Fruit fly (Drosophila melanogaster) whole organism, embryonic: ENCODE data around the gene sima.

ENCODE experiments used
- Bteb2 ChIP-seq: fragments of 200-800 bp; sonication (Bioruptor generic); optimal IDR thresholded peaks from 2 replicates; lab custom pipeline; 2016; ENCODE audit warnings: missing biosample characterization, missing genetic modification characterization
- CG10267 ChIP-seq: fragments of 200-800 bp; sonication (Bioruptor generic); optimal IDR thresholded peaks from 2 replicates; lab custom pipeline; 2018; ENCODE audit warnings: missing biosample characterization, mild to moderate bottlenecking, missing genetic modification characterization, moderate library complexity
- CG10321 ChIP-seq: fragments of 200-800 bp; sonication (Bioruptor generic); IDR thresholded peaks from 2 replicates; pipeline ENCODE4 v1.3.6; 2022; ENCODE audit warnings: missing biosample characterization, missing genetic modification characterization
- CG10979 ChIP-seq: fragments of 200-800 bp; sonication (Bioruptor generic); optimal IDR thresholded peaks from 2 replicates; lab custom pipeline; 2018; ENCODE audit warnings: missing biosample characterization, mild to moderate bottlenecking, missing genetic modification characterization, moderate library complexity
- CG11093 ChIP-seq: fragments of 200-800 bp; sonication (Bioruptor generic); IDR thresholded peaks from 3 replicates; pipeline ENCODE4 v1.3.6; 2022; ENCODE audit warnings: missing biosample characterization, missing genetic modification characterization
- CG14441 ChIP-seq: fragments of 200-800 bp; sonication (Bioruptor generic); IDR thresholded peaks from 2 replicates; pipeline ENCODE4 v1.3.6; 2022; ENCODE audit warnings: missing biosample characterization, missing genetic modification characterization
- CG15269 ChIP-seq: fragments of 200-800 bp; sonication (Bioruptor generic); optimal IDR thresholded peaks from 2 replicates; lab custom pipeline; 2018; ENCODE audit warnings: missing biosample characterization, mild to moderate bottlenecking, missing genetic modification characterization, moderate library complexity
- CG1603 ChIP-seq: fragments of 200-800 bp; sonication (Bioruptor generic); optimal IDR thresholded peaks from 2 replicates; lab custom pipeline; 2019; ENCODE audit warnings: missing biosample characterization, mild to moderate bottlenecking, missing genetic modification characterization, moderate library complexity
- CG17186 ChIP-seq: fragments of 200-800 bp; sonication (Bioruptor generic); optimal IDR thresholded peaks from 3 replicates; lab custom pipeline; 2017; ENCODE audit warnings: missing biosample characterization, missing genetic modification reagents, missing genetic modification characterization
- CG17359 ChIP-seq: fragments of 200-800 bp; sonication (Bioruptor generic); optimal IDR thresholded peaks from 3 replicates; lab custom pipeline; 2018; ENCODE audit warnings: missing biosample characterization, mild to moderate bottlenecking, missing genetic modification characterization, moderate library complexity
- CG42726 ChIP-seq: fragments of 200-800 bp; sonication (Bioruptor generic); IDR thresholded peaks from 2 replicates; pipeline ENCODE4 v1.3.6; 2022; ENCODE audit warnings: missing biosample characterization, missing genetic modification characterization; ENCODE audit not compliant: partially characterized antibody
- CG4707 ChIP-seq: fragments of 200-800 bp; sonication (Bioruptor generic); optimal IDR thresholded peaks from 2 replicates; lab custom pipeline; 2018; ENCODE audit warnings: missing biosample characterization, mild to moderate bottlenecking, missing genetic modification characterization, moderate library complexity
- CG5953 ChIP-seq: fragments of 200-800 bp; sonication (Bioruptor generic); IDR thresholded peaks from 2 replicates; pipeline ENCODE4 v1.3.6; 2022; ENCODE audit warnings: missing biosample characterization, missing genetic modification characterization
- CG6175 ChIP-seq: fragments of 200-800 bp; sonication (Bioruptor generic); IDR thresholded peaks from 3 replicates; pipeline ENCODE4 v1.3.6; 2022; ENCODE audit warnings: missing biosample characterization, missing genetic modification characterization
- CG7963 ChIP-seq: fragments of 200-800 bp; sonication (Bioruptor generic); IDR thresholded peaks from 3 replicates; pipeline ENCODE4 v1.3.6; 2022; ENCODE audit warnings: missing biosample characterization, missing genetic modification characterization; ENCODE audit not compliant: partially characterized antibody
- CTCF ChIP-seq: fragments of 200-800 bp; sonication (Bioruptor generic); optimal IDR thresholded peaks from 2 replicates; lab custom pipeline; 2017; ENCODE audit warnings: missing biosample characterization, mild to moderate bottlenecking, missing genetic modification characterization, moderate library complexity
- CoRest ChIP-seq: fragments of 200-800 bp; sonication (Bioruptor generic); optimal IDR thresholded peaks from 3 replicates; lab custom pipeline; 2018; ENCODE audit warnings: missing biosample characterization, mild to moderate bottlenecking, missing genetic modification characterization, moderate library complexity
- D19A ChIP-seq: fragments of 200-800 bp; optimal IDR thresholded peaks from 3 replicates; lab custom pipeline; 2019; ENCODE audit warnings: missing biosample characterization, mild to moderate bottlenecking, missing genetic modification characterization, moderate library complexity
- Deaf1 ChIP-seq: fragments of 200-800 bp; optimal IDR thresholded peaks from 3 replicates; lab custom pipeline; 2019; ENCODE audit warnings: missing biosample characterization, mild to moderate bottlenecking, missing genetic modification characterization, moderate library complexity
- Doc3 ChIP-seq: fragments of 200-800 bp; sonication (Bioruptor generic); IDR thresholded peaks from 3 replicates; pipeline ENCODE4 v1.3.6; 2022; ENCODE audit warnings: missing biosample characterization, missing genetic modification characterization; ENCODE audit not compliant: partially characterized antibody
- HLH4C ChIP-seq: fragments of 200-800 bp; sonication (Bioruptor generic); IDR thresholded peaks from 3 replicates; pipeline ENCODE4 v1.3.6; 2022; ENCODE audit warnings: missing biosample characterization, missing genetic modification characterization; ENCODE audit not compliant: partially characterized antibody
- HLH54F ChIP-seq: fragments of 200-800 bp; sonication (Bioruptor generic); optimal IDR thresholded peaks from 3 replicates; lab custom pipeline; 2016; ENCODE audit warnings: missing biosample characterization, missing genetic modification characterization
- Hand ChIP-seq: fragments of 200-800 bp; sonication (Bioruptor generic); optimal IDR thresholded peaks from 2 replicates; lab custom pipeline; 2017; ENCODE audit warnings: mild to moderate bottlenecking, missing biosample characterization, missing genetic modification reagents, missing genetic modification characterization
- Kr ChIP-seq: fragments of 200-800 bp; sonication (Bioruptor generic); optimal IDR thresholded peaks from 2 replicates; lab custom pipeline; 2017; ENCODE audit warnings: missing biosample characterization, mild to moderate bottlenecking, missing genetic modification characterization
- MESR4 ChIP-seq: fragments of 200-800 bp; sonication (Bioruptor generic); optimal IDR thresholded peaks from 2 replicates; lab custom pipeline; 2018; ENCODE audit warnings: missing biosample characterization, mild to moderate bottlenecking, missing genetic modification characterization, moderate library complexity
- Mrtf ChIP-seq: fragments of 200-800 bp; sonication (Bioruptor generic); IDR thresholded peaks from 3 replicates; pipeline ENCODE4 v1.3.6; 2022; ENCODE audit warnings: missing biosample characterization, missing genetic modification characterization
- Optix ChIP-seq: fragments of 200-800 bp; sonication (Bioruptor generic); IDR thresholded peaks from 3 replicates; pipeline ENCODE4 v1.3.6; 2022; ENCODE audit warnings: missing biosample characterization, missing genetic modification characterization
- Scr ChIP-seq: fragments of 200-800 bp; sonication (Bioruptor generic); IDR thresholded peaks from 2 replicates; pipeline ENCODE4 v1.3.6; 2022; ENCODE audit warnings: missing biosample characterization, missing genetic modification characterization; ENCODE audit not compliant: partially characterized antibody
- Sin3A ChIP-seq: fragments of >200 bp; optimal IDR thresholded peaks from 2 replicates; lab custom pipeline; 2018
- Stat92E ChIP-seq, 3 experiments: fragments of >200 bp in 2 of 3; fragments of 200-800 bp in 1 of 3; sonication (Bioruptor generic) in 1 of 3; optimal IDR thresholded peaks; 2 replicates each; lab custom pipeline; 2017 to 2019; ENCODE audit warnings: missing biosample characterization in 3 of 3, missing genetic modification characterization in 3 of 3, mild to moderate bottlenecking in 1 of 3, moderate library complexity in 1 of 3
- aop ChIP-seq: fragments of 200-800 bp; sonication (Bioruptor generic); IDR thresholded peaks from 2 replicates; pipeline ENCODE4 v1.3.6; 2022; ENCODE audit warnings: missing biosample characterization, missing genetic modification characterization
- bbx ChIP-seq: fragments of 200-800 bp; sonication (Bioruptor generic); IDR thresholded peaks from 2 replicates; pipeline ENCODE4 v1.3.6; 2022; ENCODE audit warnings: missing biosample characterization, missing genetic modification characterization; ENCODE audit not compliant: partially characterized antibody
- bowl ChIP-seq: fragments of 200-800 bp; sonication (Bioruptor generic); IDR thresholded peaks from 2 replicates; pipeline ENCODE4 v1.3.6; 2022; ENCODE audit warnings: missing biosample characterization, missing genetic modification characterization
- crp ChIP-seq, 2 experiments: fragments of 200-800 bp; sonication (Bioruptor generic); optimal IDR thresholded peaks; 2 replicates in 1 of 2; 3 replicates in 1 of 2; lab custom pipeline; 2017; ENCODE audit warnings: missing biosample characterization in 2 of 2, missing genetic modification characterization in 2 of 2, mild to moderate bottlenecking in 1 of 2, moderate library complexity in 1 of 2
- dm ChIP-seq: fragments of 200-800 bp; sonication (Bioruptor generic); optimal IDR thresholded peaks from 3 replicates; lab custom pipeline; 2016; ENCODE audit warnings: missing biosample characterization, missing genetic modification characterization
- dpn ChIP-seq, 2 experiments: fragments of 200-800 bp; sonication (Bioruptor generic); optimal IDR thresholded peaks; 3 replicates each; lab custom pipeline; 2016; ENCODE audit warnings: missing biosample characterization in 2 of 2, missing genetic modification characterization in 2 of 2
- dysf ChIP-seq: fragments of 200-800 bp; sonication (Bioruptor generic); IDR thresholded peaks from 3 replicates; pipeline ENCODE4 v1.3.6; 2022; ENCODE audit warnings: missing biosample characterization, missing genetic modification characterization
- eve ChIP-seq, 2 experiments: fragments of >200 bp; optimal IDR thresholded peaks; 2 replicates each; lab custom pipeline; 2017; ENCODE audit warnings: missing biosample characterization in 2 of 2, missing genetic modification characterization in 2 of 2
- gcm ChIP-seq: fragments of 200-800 bp; sonication (Bioruptor generic); optimal IDR thresholded peaks from 2 replicates; lab custom pipeline; 2019; ENCODE audit warnings: missing biosample characterization, mild to moderate bottlenecking, missing genetic modification characterization, moderate library complexity
- her ChIP-seq: fragments of 200-800 bp; sonication (Bioruptor generic); optimal IDR thresholded peaks from 2 replicates; lab custom pipeline; 2016; ENCODE audit warnings: missing biosample characterization, missing genetic modification characterization
- ind ChIP-seq: fragments of 200-800 bp; sonication (Bioruptor generic); optimal IDR thresholded peaks from 3 replicates; lab custom pipeline; 2016; ENCODE audit warnings: missing biosample characterization, missing genetic modification characterization
- jing ChIP-seq: fragments of 200-800 bp; sonication (Bioruptor generic); optimal IDR thresholded peaks from 2 replicates; lab custom pipeline; 2018; ENCODE audit warnings: missing biosample characterization, mild to moderate bottlenecking, missing genetic modification characterization
- lbe ChIP-seq: fragments of 200-800 bp; sonication (Bioruptor generic); optimal IDR thresholded peaks from 2 replicates; lab custom pipeline; 2016; ENCODE audit warnings: missing biosample characterization, mild to moderate bottlenecking, missing genetic modification characterization
- lilli ChIP-seq: fragments of 200-800 bp; sonication (Bioruptor generic); optimal IDR thresholded peaks from 3 replicates; lab custom pipeline; 2016; ENCODE audit warnings: missing biosample characterization, missing genetic modification characterization
- nerfin-1 ChIP-seq: fragments of 200-800 bp; sonication (Bioruptor generic); optimal IDR thresholded peaks from 3 replicates; lab custom pipeline; 2019; ENCODE audit warnings: missing biosample characterization, mild to moderate bottlenecking, missing genetic modification characterization, moderate library complexity
- pb ChIP-seq: fragments of 200-800 bp; sonication (Bioruptor generic); optimal IDR thresholded peaks from 3 replicates; lab custom pipeline; 2016; ENCODE audit warnings: missing biosample characterization, missing genetic modification characterization
- scrt ChIP-seq: fragments of 200-800 bp; sonication (Bioruptor generic); optimal IDR thresholded peaks from 2 replicates; lab custom pipeline; 2018; ENCODE audit warnings: missing biosample characterization, mild to moderate bottlenecking, missing genetic modification characterization, moderate library complexity
- sens ChIP-seq: fragments of 200-800 bp; sonication (Bioruptor generic); peaks from one replicate; lab custom pipeline; 2016; ENCODE audit warnings: missing biosample characterization, missing genetic modification characterization
- sqz ChIP-seq: fragments of 200-800 bp; sonication (Bioruptor generic); optimal IDR thresholded peaks from 3 replicates; lab custom pipeline; 2018; ENCODE audit warnings: missing biosample characterization, mild to moderate bottlenecking, missing genetic modification characterization
- unc-4 ChIP-seq: fragments of 200-800 bp; sonication (Bioruptor generic); IDR thresholded peaks from 2 replicates; pipeline ENCODE4 v1.3.6; 2022; ENCODE audit warnings: missing biosample characterization, missing genetic modification characterization; ENCODE audit not compliant: partially characterized antibody

Gene sima

DNA sequence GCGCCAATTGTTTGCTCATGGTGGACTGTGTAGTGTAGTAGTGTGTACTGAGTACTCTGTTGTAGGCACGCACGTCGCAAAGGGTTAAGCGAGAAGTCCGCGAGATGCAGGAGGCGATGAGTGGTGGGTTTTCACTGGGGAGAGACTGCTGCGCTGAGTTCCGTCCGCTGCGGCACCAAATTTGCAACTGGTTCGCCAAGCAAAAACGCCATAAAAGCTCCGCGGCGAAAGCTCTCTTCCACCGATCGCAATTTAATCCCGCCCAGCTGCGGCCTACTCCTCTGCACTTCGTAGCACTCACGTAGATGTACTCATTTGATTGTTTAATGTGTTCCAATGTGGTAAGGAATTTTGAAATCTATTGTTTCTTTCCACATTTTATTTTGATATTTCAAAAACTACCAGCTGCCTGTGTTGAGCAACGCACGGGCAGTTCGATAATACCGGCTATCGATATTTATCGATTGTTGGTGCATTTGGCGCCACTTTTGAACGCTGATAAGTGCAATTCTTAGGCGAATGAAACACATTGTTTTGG lies 43.1 kb upstream of the sima start, which contains the start of gene CG7920 (continued):
- no peak for TF ChIP-seq CG5953 (GFP tag; lab: Robert Waterston, UW)
- TF ChIP-seq Bteb2 (GFP tag; lab: Kevin White, UChicago): peak; percentile 29
- peak; percentile 55 for TF ChIP-seq lbe (GFP tag; lab: Kevin White, UChicago)
- TF ChIP-seq lilli (GFP tag; lab: Kevin White, UChicago): peak; percentile 22
- TF ChIP-seq Hand (GFP tag; lab: Kevin White, UChicago): peak; percentile 37
- no peak for TF ChIP-seq Mrtf (GFP tag; lab: Robert Waterston, UW)
- peak; percentile 43 for TF ChIP-seq CG17186 (GFP tag; lab: Kevin White, UChicago)
- TF ChIP-seq CG6175 (GFP tag; lab: Robert Waterston, UW): 0 out of 3 replicates have a peak, but pooled peaks have one; percentile 15
- TF ChIP-seq CG10321 (GFP tag; lab: Robert Waterston, UW): 0 out of 2 replicates have a peak, but pooled peaks have one; percentile 27
- peak in 1 of 3 experiments; percentile 9 for TF ChIP-seq Stat92E (GFP tag; optimal IDR thresholded peaks at IDR 0.05; lab: Kevin White, UChicago)
- TF ChIP-seq sens (GFP tag; lab: Kevin White, UChicago): no peak
- no peak; the same call in 2 of the 3 replicates for TF ChIP-seq dysf (GFP tag; lab: Robert Waterston, UW)
- no peak for TF ChIP-seq eve (GFP tag; optimal IDR thresholded peaks at IDR 0.05; lab: Kevin White, UChicago)
- peak; percentile 10 for TF ChIP-seq CG15269 (tag; lab: Kevin White, UChicago)
- peak; percentile 3 to 29 for TF ChIP-seq dpn (GFP tag; optimal IDR thresholded peaks at IDR 0.05; lab: Kevin White, UChicago)
- TF ChIP-seq ind (GFP tag; lab: Kevin White, UChicago): no peak
- TF ChIP-seq her (GFP tag; lab: Kevin White, UChicago): peak; percentile 8
- peak; percentile 2 for TF ChIP-seq nerfin-1
- TF ChIP-seq HLH54F: peak; percentile 9
- peak; percentile 47 for TF ChIP-seq scrt (GFP tag; lab: Kevin White, UChicago)
- TF ChIP-seq CG14441: no peak
- TF ChIP-seq bbx: peak; percentile 61
- TF ChIP-seq gcm: peak; percentile 4
- peak; percentile 34 for TF ChIP-seq CoRest (tag; lab: Kevin White, UChicago)
- TF ChIP-seq aop (GFP tag; lab: Robert Waterston, UW): no peak
- TF ChIP-seq bowl: no peak
- peak; percentile 83 for TF ChIP-seq unc-4 (GFP tag; lab: Robert Waterston, UW)
- TF ChIP-seq jing (GFP tag; lab: Kevin White, UChicago): no peak
- TF ChIP-seq pb (GFP tag; lab: Kevin White, UChicago): no peak
- peak; percentile 75 for TF ChIP-seq CTCF (GFP tag; lab: Kevin White, UChicago)
- TF ChIP-seq HLH4C (GFP tag; lab: Robert Waterston, UW): peak; percentile 71
- TF ChIP-seq D19A: no peak
- peak; percentile 98 for TF ChIP-seq CG10267 (tag; lab: Kevin White, UChicago)
- peak; percentile 60 for TF ChIP-seq Kr (GFP tag; lab: Kevin White, UChicago)
- TF ChIP-seq Doc3 (GFP tag; lab: Robert Waterston, UW): peak; percentile 81
- peak; percentile 71 for TF ChIP-seq Sin3A (lab: Kevin White, UChicago)
- peak; percentile 63 for TF ChIP-seq CG1603 (tag; lab: Kevin White, UChicago)
- no peak for TF ChIP-seq CG17359 (tag; lab: Kevin White, UChicago)
- TF ChIP-seq CG11093 (GFP tag; lab: Robert Waterston, UW): no peak
- peak; percentile 26 for TF ChIP-seq MESR4
- TF ChIP-seq CG4707 (GFP tag; lab: Kevin White, UChicago): no peak
- peak; percentile 46; the same call in 1 of the 2 replicates for TF ChIP-seq CG42726 (GFP tag; lab: Robert Waterston, UW)
- TF ChIP-seq CG7963: peak; percentile 30; the same call in 1 of the 3 replicates
- TF ChIP-seq sqz (GFP tag; lab: Kevin White, UChicago): no peak
- peak; percentile 0 for TF ChIP-seq CG10979
- TF ChIP-seq dm (GFP tag; lab: Kevin White, UChicago): peak; percentile 41
- no peak for TF ChIP-seq Optix (GFP tag; lab: Robert Waterston, UW)
- peak; percentile 85 for TF ChIP-seq Scr (GFP tag; lab: Robert Waterston, UW)
- peak in 1 of 2 experiments; percentile 55 for TF ChIP-seq crp (GFP tag; optimal IDR thresholded peaks at IDR 0.05; lab: Kevin White, UChicago)
- TF ChIP-seq Deaf1 (tag; lab: Kevin White, UChicago): peak; percentile 27
